Worm (Caenorhabditis elegans): ENCODE data around the gene T03D3.5.

ce11 chrV:2864899-2865298 lies 38.3 kb upstream of the T03D3.5 start, which contains the start of gene srh-240:
- TF ChIP-seq nhr-28 (tag; optimal IDR thresholded peaks at IDR 0.05) (no peak), mdl-1 (tag; optimal IDR thresholded peaks at IDR 0.05) (no peak), nhr-25 (tag; optimal IDR thresholded peaks at IDR 0.05) (no peak), pqm-1 (tag; optimal IDR thresholded peaks at IDR 0.05) (no peak), lin-39 (tag; optimal IDR thresholded peaks at IDR 0.05) (no peak), zag-1 (tag; optimal IDR thresholded peaks at IDR 0.05) (no peak), ztf-11 (tag; optimal IDR thresholded peaks at IDR 0.05) (no peak)
